Fruit fly (Drosophila melanogaster): ENCODE data around the gene FASN1.

FASN1 gene

DNA sequence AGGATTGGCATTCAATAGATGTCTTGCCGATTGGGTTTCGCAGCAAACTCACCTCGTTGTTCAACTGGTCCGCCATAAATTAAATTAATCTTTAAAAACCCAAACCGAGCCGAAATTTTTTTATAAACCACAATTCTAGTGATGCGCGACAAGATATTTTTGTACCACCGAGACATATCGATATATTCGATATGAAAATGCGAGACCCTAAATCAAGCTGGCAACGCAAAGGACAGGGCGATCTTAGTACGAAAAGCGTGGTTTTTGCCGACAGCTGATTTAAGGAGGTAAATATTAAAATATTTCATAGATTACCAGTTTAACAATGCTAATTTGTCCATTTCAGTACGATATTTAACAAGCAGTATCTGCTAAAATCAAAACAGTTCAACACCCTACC lies 27.4 kb upstream of the FASN1 start, which contains the start of the genes Sf3b2 and CG17219 (continued):
- TF ChIP-seq CG10147 (GFP tag; optimal IDR thresholded peaks at IDR 0.05) (no peak), crp (GFP tag; optimal IDR thresholded peaks at IDR 0.05) (peak; percentile 26 to 85), CG3995 (GFP tag; optimal IDR thresholded peaks at IDR 0.05) (no peak), Doc3 (GFP tag; IDR thresholded peaks at IDR 0.05; ENCODE audit: partially characterized antibody) (peak; percentile 53; the same call in 2 of the 3 replicates), Sin3A (optimal IDR thresholded peaks at IDR 0.05) (peak; percentile 11), MBD-R2 (GFP tag; IDR thresholded peaks at IDR 0.05) (peak; percentile 90), Dref (GFP tag; IDR thresholded peaks at IDR 0.05) (peak; percentile 90), CHES-1-like (GFP tag; optimal IDR thresholded peaks at IDR 0.05) (peak; percentile 23), dimm (GFP tag; IDR thresholded peaks at IDR 0.05) (no peak), CG30020 (tag; optimal IDR thresholded peaks at IDR 0.05) (peak; percentile 55), CG1603 (tag; optimal IDR thresholded peaks at IDR 0.05) (peak; percentile 69), D (optimal IDR thresholded peaks at IDR 0.05) (no peak), D (GFP tag; optimal IDR thresholded peaks at IDR 0.05) (no peak), E2f2 (GFP tag; IDR thresholded peaks at IDR 0.05) (peak; percentile 68), bbx (GFP tag; IDR thresholded peaks at IDR 0.05; ENCODE audit: partially characterized antibody) (peak; percentile 73), CG3847 (GFP tag; IDR thresholded peaks at IDR 0.05) (peak; percentile 54), CG14441 (GFP tag; IDR thresholded peaks at IDR 0.05) (no peak), CG13287 (GFP tag; IDR thresholded peaks at IDR 0.05; ENCODE audit: partially characterized antibody) (peak; percentile 80), CG1233 (GFP tag; optimal IDR thresholded peaks at IDR 0.05) (no peak), Chrac-16 (GFP tag; optimal IDR thresholded peaks at IDR 0.05) (no peak), Ptx1 (GFP tag; IDR thresholded peaks at IDR 0.05) (no peak), Scr (GFP tag; IDR thresholded peaks at IDR 0.05; ENCODE audit: partially characterized antibody) (peak; percentile 76), CG17912 (GFP tag; optimal IDR thresholded peaks at IDR 0.05) (peak; percentile 9), cwo (GFP tag; optimal IDR thresholded peaks at IDR 0.05) (no peak), CG2129 (GFP tag; IDR thresholded peaks at IDR 0.05; ENCODE audit: partially characterized antibody) (peak; percentile 29; the same call in 1 of the 2 replicates), ab (GFP tag; optimal IDR thresholded peaks at IDR 0.05) (no peak), CG6254 (GFP tag; optimal IDR thresholded peaks at IDR 0.05) (peak; percentile 99), CG13624 (GFP tag; optimal IDR thresholded peaks at IDR 0.05) (peak; percentile 23), gsb-n (tag; optimal IDR thresholded peaks at IDR 0.05) (no peak), jumu (GFP tag; optimal IDR thresholded peaks at IDR 0.05) (no peak), inv (GFP tag; IDR thresholded peaks at IDR 0.05; ENCODE audit: partially characterized antibody) (peak; percentile 50; the same call in 1 of the 2 replicates), sim (GFP tag; IDR thresholded peaks at IDR 0.05) (no peak), Max (GFP tag; optimal IDR thresholded peaks at IDR 0.05) (peak; percentile 62), pzg (GFP tag; optimal IDR thresholded peaks at IDR 0.05) (peak; percentile 89), Med (GFP tag) (peak; percentile 90), croc (GFP tag; conservative IDR thresholded peaks at IDR 0.05) (no peak), CG7987 (GFP tag; optimal IDR thresholded peaks at IDR 0.05) (no peak), GATAe (GFP tag; conservative IDR thresholded peaks at IDR 0.05) (no peak), MESR4 (GFP tag; optimal IDR thresholded peaks at IDR 0.05) (peak; percentile 77), Tbp (GFP tag; optimal IDR thresholded peaks at IDR 0.05) (no peak), CG3838 (GFP tag; optimal IDR thresholded peaks at IDR 0.05) (no peak), CG9797 (GFP tag; optimal IDR thresholded peaks at IDR 0.05) (peak; percentile 10), sqz (GFP tag; optimal IDR thresholded peaks at IDR 0.05) (no peak), CG5953 (GFP tag; IDR thresholded peaks at IDR 0.05) (no peak), schlank (tag; optimal IDR thresholded peaks at IDR 0.05) (no peak)
